Worm (Caenorhabditis elegans) whole organism, dauer: ENCODE results near the gene idpb-5.

Experiments
- unc-62 ChIP-seq: sonication (generic microtip); optimal IDR thresholded peaks from 2 replicates; lab custom pipeline; 2017; ENCODE audit warnings: missing biosample characterization, missing genetic modification reagents, missing genetic modification characterization

The idpb-5 gene

DNA sequence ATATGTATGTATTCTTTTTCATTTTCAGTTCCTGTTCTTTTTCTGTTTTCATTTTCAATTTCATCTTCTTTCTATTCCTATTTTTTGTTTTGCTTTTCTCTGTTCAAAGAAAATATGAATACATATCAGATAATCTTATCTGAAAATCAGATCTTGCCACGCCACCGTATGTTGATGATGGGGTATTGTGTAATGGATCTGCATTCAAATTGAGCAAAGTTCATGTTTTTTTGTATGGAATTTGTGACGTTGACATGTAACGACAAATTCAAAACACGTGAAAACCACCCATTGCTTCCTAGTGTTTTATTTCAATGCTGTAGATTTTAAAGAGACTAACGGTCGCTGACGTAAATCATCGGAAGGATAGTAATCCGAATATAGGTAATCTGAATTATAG is 19.0 kb downstream of the idpb-5 start:
- TF ChIP-seq unc-62, result no peak

ce11 chrV:11859082-11859858 is 19.9 kb downstream of the idpb-5 start:
- no peak for TF ChIP-seq unc-62

- TF ChIP-seq unc-62, result no peak
Measured at ce11 chrV:11860375-11860774, 21.1 kb downstream of the idpb-5 start, which contains the start of gene R13H4.5. Gene R13H4.5, plus strand, starts transcription at chrV:11860675.

DNA sequence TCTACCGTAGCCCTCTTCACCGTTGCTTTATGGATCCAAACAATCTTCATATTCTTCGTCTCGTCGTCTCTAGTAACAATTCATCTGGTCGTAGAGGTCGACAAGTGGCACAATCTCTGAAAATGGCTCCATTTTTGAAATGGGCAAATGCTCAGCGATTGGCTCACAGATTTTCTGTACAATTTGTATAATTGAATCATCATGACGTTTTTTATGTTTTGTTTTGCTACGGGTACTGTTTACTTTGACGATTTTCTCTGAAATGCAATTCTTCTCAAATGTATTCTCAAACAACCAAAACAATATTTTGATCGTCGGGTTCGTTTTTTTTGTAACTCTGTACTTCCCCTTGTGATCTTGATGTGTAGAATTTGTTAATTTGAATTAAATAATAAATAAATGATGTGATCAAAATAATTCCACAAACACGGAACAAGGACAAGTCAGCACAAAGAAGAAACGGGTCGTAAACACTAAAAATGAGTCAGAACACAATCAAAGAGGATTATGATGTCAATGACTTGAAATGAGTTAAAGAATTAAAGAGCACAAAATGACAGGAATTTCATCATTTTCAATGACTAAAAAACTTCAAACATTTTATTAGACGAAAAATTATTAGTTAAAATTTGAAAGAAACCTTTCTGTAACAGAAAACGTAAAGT is 22.7 kb downstream of the idpb-5 start:
- TF ChIP-seq unc-62, result no peak

- no peak for TF ChIP-seq unc-62
Measured at ce11 chrV:11862817-11863216, 23.5 kb downstream of the idpb-5 start, which contains the start of gene R13H4.6. Gene R13H4.6, plus strand, starts transcription at chrV:11863117.

DNA sequence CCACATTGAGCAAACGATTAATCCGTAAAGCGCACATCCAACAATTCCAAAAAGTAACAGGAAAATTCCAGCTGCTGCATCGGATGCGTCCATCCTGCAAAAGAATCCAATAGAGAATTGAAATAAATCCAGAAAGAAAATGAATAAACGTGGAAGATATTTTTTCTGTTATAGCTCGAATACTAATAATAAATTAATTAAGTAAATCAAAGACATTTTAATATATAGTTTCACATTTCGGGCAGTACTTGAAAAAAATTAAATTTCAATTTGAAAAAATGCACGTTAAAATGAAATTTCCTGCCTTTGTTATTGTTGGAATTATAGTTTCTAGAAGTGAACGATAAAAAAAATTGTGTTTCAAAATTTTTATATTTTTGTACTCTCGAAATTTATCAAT is 28.8 kb downstream of the idpb-5 start, which contains the start of gene R13H4.7:
Gene R13H4.7 (minus strand): TSS at position 101 of the 400 bp plus-strand sequence.
- no peak for TF ChIP-seq unc-62

DNA sequence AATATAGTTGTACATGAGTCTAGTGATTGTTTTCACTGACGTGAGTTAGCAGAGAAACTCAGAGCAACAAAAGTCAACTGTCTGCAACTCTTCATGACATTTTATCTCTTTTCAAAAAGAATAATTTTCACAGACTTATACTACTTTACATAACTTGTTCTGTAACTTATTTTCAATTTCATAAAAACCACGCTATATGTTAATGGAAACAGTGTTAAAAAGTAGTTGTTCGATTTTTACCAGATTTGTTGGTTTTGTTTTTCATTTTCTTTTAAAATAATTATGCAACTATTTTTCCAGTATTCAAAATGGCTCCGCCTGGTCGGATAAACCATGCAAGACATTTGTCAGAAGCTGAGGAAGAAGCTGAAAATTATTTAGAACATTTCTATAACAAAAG is 35.7 kb downstream of the idpb-5 start, which contains the start of gene sulp-4:
Gene sulp-4 (plus strand): TSS at position 301 of the 400 bp plus-strand sequence.
- no peak for TF ChIP-seq unc-62

DNA sequence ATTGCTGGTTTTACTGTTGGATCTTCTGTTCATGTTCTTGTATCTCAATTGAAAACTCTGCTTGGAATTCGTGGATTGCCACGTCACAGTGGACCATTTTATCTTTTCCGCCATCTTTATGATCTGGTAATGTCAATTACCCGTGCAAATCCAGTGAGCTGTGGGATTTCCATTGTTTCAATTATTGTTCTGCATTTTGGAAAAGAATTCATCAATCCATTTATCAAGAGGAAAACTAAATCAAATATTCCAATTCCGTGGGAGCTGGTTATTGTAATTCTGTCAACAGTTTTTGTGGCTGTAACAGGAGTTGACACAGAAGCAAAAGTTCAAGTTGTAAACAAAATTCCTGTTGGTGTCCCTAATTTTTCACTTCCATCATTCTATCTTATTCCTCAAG is 37.3 kb downstream of the idpb-5 start:
- no peak for TF ChIP-seq unc-62

DNA sequence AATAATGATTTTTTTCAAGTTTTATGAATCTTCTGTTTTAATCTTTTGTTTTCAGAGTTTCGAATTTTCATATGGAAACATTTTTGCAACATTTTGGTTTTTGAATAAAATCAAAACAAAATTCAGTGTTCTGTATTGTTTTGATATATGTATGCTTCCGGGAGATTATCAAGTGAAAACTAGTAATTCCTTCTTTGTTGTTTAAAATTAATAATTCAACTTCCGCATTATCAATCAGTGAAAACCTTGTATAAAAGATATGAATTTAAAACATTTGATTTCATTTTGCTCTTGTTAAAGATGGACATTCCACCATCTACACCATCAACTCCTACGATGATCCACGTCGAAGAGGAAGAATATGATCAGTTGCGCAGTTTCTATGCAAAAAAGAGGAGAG is 40.4 kb downstream of the idpb-5 start, which contains the start of gene sulp-5:
Gene sulp-5 (plus strand): TSS at position 301 of the 400 bp plus-strand sequence.
- no peak for TF ChIP-seq unc-62

ce11 chrV:11883215-11883614 is 43.9 kb downstream of the idpb-5 start:
- TF ChIP-seq unc-62, result no peak

DNA sequence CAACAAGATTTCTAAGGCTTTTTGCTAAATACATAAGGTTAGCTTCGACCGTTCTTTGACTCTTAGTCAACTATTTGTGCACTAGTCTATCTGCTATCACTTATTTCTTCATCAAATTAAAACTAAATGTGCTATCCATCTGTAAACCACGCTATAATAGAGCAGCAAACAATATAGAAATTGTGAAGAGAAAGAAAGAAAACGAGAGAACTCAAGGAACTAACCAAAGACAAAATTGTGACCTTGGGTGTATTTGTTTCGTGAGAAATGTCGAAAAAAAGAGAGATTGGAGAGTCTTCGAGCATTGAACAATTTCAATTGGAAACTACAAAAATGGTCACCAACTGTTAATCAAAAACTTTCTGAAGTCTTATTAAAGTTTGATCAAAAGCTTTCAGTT is 45.8 kb downstream of the idpb-5 start:
- TF ChIP-seq unc-62, result no peak

DNA sequence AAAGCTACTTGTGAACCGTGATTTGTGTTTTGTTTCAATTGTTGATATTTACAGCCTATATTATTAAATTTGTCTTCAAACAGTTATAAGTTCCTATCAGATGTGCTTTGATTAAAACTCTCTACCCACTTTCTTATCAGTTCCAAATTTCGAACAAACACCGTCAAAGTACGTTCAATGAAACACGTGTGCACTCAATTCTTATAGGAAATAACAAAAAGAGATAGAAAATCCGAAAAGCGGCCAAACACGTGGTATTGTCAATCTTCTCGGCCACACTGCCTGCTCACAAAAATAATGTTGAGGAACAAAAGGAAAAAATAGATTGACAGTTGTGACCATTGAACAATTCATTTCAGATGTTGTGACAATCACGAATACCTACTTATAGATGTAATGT is 46.6 kb downstream of the idpb-5 start:
- TF ChIP-seq unc-62, result no peak

ce11 chrV:11887988-11888499 is 48.7 kb downstream of the idpb-5 start, which contains the start of gene adh-1:
Gene adh-1, plus strand, starts transcription at chrV:11888248.
- no peak for TF ChIP-seq unc-62

DNA sequence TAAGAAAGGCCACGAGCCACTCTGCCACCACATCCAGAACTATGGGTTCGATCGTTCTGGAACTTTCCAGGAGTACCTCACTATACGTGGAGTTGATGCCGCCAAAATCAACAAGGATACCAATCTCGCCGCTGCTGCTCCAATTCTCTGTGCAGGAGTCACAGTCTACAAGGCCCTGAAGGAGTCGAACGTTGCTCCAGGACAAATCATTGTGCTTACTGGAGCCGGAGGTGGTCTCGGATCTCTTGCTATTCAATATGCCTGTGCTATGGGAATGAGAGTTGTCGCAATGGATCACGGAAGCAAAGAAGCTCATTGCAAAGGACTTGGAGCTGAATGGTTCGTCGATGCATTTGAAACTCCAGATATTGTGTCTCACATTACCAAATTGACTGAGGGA is 49.3 kb downstream of the idpb-5 start:
- no peak for TF ChIP-seq unc-62

- no peak for TF ChIP-seq unc-62
Measured at ce11 chrV:11889115-11889935, 50.0 kb downstream of the idpb-5 start.
